Fruit fly (Drosophila melanogaster): ENCODE results near the gene CG5087.

Gene CG5087

dm6 chr3L:9023627-9024026, 25.6 kb downstream of the CG5087 start:
- TF ChIP-seq EcR (GFP tag; optimal IDR thresholded peaks at IDR 0.05): no peak
- no peak for TF ChIP-seq psq (optimal IDR thresholded peaks at IDR 0.05)
- TF ChIP-seq CG8478 (optimal IDR thresholded peaks at IDR 0.05): no peak
- no peak for TF ChIP-seq pan (optimal IDR thresholded peaks at IDR 0.05)
- no peak for TF ChIP-seq Dll (optimal IDR thresholded peaks at IDR 0.05)
- no peak for TF ChIP-seq usp (GFP tag; optimal IDR thresholded peaks at IDR 0.05)

dm6 chr3L:9024741-9025140, 26.8 kb downstream of the CG5087 start:
- TF ChIP-seq usp (GFP tag; optimal IDR thresholded peaks at IDR 0.05) (no peak), pan (optimal IDR thresholded peaks at IDR 0.05) (no peak), CG8478 (optimal IDR thresholded peaks at IDR 0.05) (no peak), EcR (GFP tag; optimal IDR thresholded peaks at IDR 0.05) (no peak)

DNA sequence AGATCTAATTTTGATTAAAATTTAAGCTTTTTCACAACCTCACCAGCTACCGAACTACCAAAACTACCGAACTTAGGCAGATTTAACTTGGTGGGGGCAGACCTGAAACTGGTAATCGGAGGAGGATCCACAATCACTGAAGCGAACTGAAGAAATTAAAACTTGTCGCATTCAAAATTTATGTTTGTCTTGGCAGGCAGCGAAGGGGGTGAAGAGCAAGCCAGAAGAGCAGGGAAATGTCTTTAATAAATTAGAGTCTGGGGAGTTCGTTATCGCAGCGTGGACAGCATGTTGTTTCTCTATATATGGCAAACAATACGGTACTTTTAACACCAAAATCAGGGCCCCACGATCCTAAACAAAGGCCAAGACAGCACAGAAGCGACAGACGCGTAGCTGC, 27.2 kb downstream of the CG5087 start:
- no peak for TF ChIP-seq Dll (optimal IDR thresholded peaks at IDR 0.05)
- TF ChIP-seq EcR (GFP tag; optimal IDR thresholded peaks at IDR 0.05): no peak
- TF ChIP-seq psq (optimal IDR thresholded peaks at IDR 0.05): no peak
- no peak for TF ChIP-seq CG8478 (optimal IDR thresholded peaks at IDR 0.05)
- TF ChIP-seq usp (GFP tag; optimal IDR thresholded peaks at IDR 0.05): no peak
- TF ChIP-seq pan (optimal IDR thresholded peaks at IDR 0.05): no peak

- TF ChIP-seq CG8478 (optimal IDR thresholded peaks at IDR 0.05) (no peak), Dll (optimal IDR thresholded peaks at IDR 0.05) (no peak), usp (GFP tag; optimal IDR thresholded peaks at IDR 0.05) (no peak), psq (optimal IDR thresholded peaks at IDR 0.05) (no peak), EcR (GFP tag; optimal IDR thresholded peaks at IDR 0.05) (no peak), pan (optimal IDR thresholded peaks at IDR 0.05) (no peak)
These were observed 27.7 kb downstream of the CG5087 start for dm6 chr3L:9025680-9026079.

DNA sequence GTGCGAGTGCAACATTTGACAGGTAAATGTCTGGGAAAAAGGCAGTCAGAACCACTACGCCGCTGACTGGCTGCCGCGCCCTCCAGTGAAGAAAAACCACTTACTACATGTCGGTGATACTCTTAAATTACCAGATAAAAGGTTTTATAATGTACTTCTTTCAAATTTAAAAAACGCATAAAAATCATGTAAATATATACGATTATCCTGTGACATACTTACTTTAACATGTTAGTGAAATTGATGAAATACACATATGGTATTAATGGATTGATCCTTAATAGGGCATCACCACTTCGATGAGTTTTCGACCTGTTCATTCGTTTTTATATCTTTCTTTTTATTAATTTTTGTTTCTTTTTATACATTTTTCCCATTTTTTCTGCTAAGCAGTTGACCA, 28.6 kb downstream of the CG5087 start:
- TF ChIP-seq CG8478 (optimal IDR thresholded peaks at IDR 0.05) (no peak), psq (optimal IDR thresholded peaks at IDR 0.05) (no peak), pan (optimal IDR thresholded peaks at IDR 0.05) (no peak), EcR (GFP tag; optimal IDR thresholded peaks at IDR 0.05) (no peak), Dll (optimal IDR thresholded peaks at IDR 0.05) (no peak), usp (GFP tag; optimal IDR thresholded peaks at IDR 0.05) (no peak)

- TF ChIP-seq pan (optimal IDR thresholded peaks at IDR 0.05) (no peak), psq (optimal IDR thresholded peaks at IDR 0.05) (no peak), usp (GFP tag; optimal IDR thresholded peaks at IDR 0.05) (no peak), Dll (optimal IDR thresholded peaks at IDR 0.05) (no peak)
These were observed 29.2 kb downstream of the CG5087 start for dm6 chr3L:9027122-9027696.

- TF ChIP-seq Dll (optimal IDR thresholded peaks at IDR 0.05) (no peak), pan (optimal IDR thresholded peaks at IDR 0.05) (no peak), CG8478 (optimal IDR thresholded peaks at IDR 0.05) (no peak)
These were observed 30.1 kb downstream of the CG5087 start for dm6 chr3L:9028057-9028456.

DNA sequence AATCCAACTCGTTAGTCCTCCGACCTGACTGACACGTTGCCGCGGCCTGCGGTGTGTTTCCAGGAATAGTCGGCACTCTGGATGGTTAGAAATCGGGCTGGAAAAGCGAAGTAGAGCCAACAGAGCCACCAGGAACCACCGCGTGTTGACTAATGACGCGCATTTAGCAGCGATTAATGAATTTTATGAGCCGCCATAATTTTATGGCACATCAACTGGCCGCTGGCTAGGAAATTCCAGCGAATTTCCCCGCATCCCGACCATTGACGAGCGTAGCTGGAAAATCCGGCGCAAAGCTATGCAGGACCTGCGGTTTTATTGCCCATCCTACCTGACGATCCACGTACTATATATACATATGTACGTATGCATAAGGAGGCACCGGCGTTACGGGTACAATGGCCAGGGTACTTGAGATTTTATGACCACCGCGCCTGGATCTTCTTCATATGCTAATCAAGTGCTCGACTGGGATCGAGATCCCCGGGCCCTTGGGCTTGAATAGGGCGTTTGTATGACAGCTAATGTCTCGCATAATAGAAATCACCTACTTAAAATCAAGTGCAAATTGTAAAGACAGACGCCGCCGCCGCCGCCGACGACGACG, 31.3 kb downstream of the CG5087 start:
- TF ChIP-seq EcR (GFP tag; optimal IDR thresholded peaks at IDR 0.05) (no peak), CG8478 (optimal IDR thresholded peaks at IDR 0.05) (no peak), usp (GFP tag; optimal IDR thresholded peaks at IDR 0.05) (no peak), pan (optimal IDR thresholded peaks at IDR 0.05) (no peak), Dll (optimal IDR thresholded peaks at IDR 0.05) (no peak), psq (optimal IDR thresholded peaks at IDR 0.05) (no peak)

dm6 chr3L:9032871-9033270, 34.9 kb downstream of the CG5087 start:
- TF ChIP-seq Dll (optimal IDR thresholded peaks at IDR 0.05) (no peak), psq (optimal IDR thresholded peaks at IDR 0.05) (no peak), usp (GFP tag; optimal IDR thresholded peaks at IDR 0.05) (no peak), EcR (GFP tag; optimal IDR thresholded peaks at IDR 0.05) (no peak), pan (optimal IDR thresholded peaks at IDR 0.05) (no peak), CG8478 (optimal IDR thresholded peaks at IDR 0.05) (no peak)

- no peak for TF ChIP-seq CG8478 (optimal IDR thresholded peaks at IDR 0.05)
- TF ChIP-seq Dll (optimal IDR thresholded peaks at IDR 0.05): no peak
- TF ChIP-seq psq (optimal IDR thresholded peaks at IDR 0.05): no peak
These were observed 35.6 kb downstream of the CG5087 start for dm6 chr3L:9033537-9033936.

DNA sequence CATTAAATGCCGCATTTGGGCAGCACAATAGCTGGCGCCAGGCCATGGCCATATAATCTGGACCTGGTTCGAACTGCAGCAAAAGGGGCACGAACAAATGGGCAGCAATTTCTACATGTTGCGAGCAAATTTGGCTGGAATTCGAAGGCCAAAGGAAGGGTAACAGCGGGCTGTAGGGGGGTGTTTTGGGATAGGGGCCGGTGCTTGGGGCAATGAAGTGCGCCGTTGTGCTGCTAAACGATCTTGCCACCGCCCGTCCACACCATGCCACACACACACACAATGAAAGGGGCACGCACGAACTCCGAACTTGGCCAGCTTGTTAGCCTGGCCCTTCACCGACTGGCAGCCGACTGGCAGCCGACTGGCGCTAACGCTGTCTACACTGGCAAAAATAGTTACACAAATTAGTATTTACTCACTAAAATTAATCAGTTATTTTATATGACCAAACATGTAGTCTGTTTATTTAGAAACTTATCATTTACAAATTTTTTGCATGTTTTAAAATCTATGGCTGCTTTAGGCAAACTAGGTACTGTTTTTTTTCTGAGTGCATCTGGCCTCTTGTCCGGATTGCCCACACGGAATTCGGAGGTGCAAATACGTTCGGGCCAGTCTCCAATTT, 36.1 kb downstream of the CG5087 start:
- TF ChIP-seq EcR (GFP tag; optimal IDR thresholded peaks at IDR 0.05): no peak
- peak; percentile 67 for TF ChIP-seq Dll (optimal IDR thresholded peaks at IDR 0.05)

DNA sequence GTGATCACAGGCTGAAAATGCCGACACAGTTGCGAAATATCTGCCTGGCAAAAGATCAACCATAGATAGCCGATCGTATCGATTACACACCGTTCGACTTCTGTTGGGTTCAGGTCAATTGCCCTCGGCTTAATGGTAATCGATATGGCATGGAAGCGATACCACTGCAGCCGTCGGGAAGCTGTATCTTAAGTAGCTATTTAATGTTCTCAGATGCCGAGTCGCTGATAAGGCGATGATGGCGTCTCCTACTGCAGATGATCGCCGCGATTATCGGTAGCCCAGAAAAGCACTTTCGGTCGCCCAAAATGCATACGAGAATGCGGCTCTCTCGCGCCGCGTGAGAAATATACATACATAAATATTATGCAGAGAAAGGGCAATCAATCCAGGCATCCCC, 39.6 kb downstream of the CG5087 start:
- no peak for TF ChIP-seq EcR (GFP tag; optimal IDR thresholded peaks at IDR 0.05)
- TF ChIP-seq CG8478 (optimal IDR thresholded peaks at IDR 0.05): no peak
- no peak for TF ChIP-seq usp (GFP tag; optimal IDR thresholded peaks at IDR 0.05)
- no peak for TF ChIP-seq Dll (optimal IDR thresholded peaks at IDR 0.05)
- TF ChIP-seq pan (optimal IDR thresholded peaks at IDR 0.05): no peak
- TF ChIP-seq psq (optimal IDR thresholded peaks at IDR 0.05): no peak

dm6 chr3L:9039189-9039588, 41.2 kb downstream of the CG5087 start:
- no peak for TF ChIP-seq CG8478 (optimal IDR thresholded peaks at IDR 0.05)
- no peak for TF ChIP-seq EcR (GFP tag; optimal IDR thresholded peaks at IDR 0.05)
- TF ChIP-seq psq (optimal IDR thresholded peaks at IDR 0.05): no peak
- no peak for TF ChIP-seq pan (optimal IDR thresholded peaks at IDR 0.05)
- no peak for TF ChIP-seq Dll (optimal IDR thresholded peaks at IDR 0.05)
- no peak for TF ChIP-seq usp (GFP tag; optimal IDR thresholded peaks at IDR 0.05)

Data from whole organism.